Worm (Caenorhabditis elegans) whole organism, L4 larva: ENCODE results near the gene T13H10.2.

Experiments
- R02D3.7 ChIP-seq: fragments of 150-350 bp; sonication (generic microtip); optimal IDR thresholded peaks from 3 replicates; lab custom pipeline; 2014; ENCODE audit warnings: missing biosample characterization, missing genetic modification characterization
- lin-39 ChIP-seq: fragments of 150-350 bp; optimal IDR thresholded peaks from 2 replicates; lab custom pipeline; 2014; ENCODE audit warnings: missing biosample characterization, missing genetic modification reagents, missing genetic modification characterization
- mep-1 ChIP-seq: fragments of 150-350 bp; sonication (generic microtip); optimal IDR thresholded peaks from 3 replicates; lab custom pipeline; 2014; ENCODE audit warnings: missing biosample characterization, missing genetic modification characterization
- nhr-28 ChIP-seq: fragments of 150-350 bp; optimal IDR thresholded peaks from 2 replicates; lab custom pipeline; 2014; ENCODE audit warnings: missing biosample characterization, missing genetic modification characterization
- nhr-77 ChIP-seq: fragments of 150-350 bp; optimal IDR thresholded peaks from 2 replicates; lab custom pipeline; 2014; ENCODE audit warnings: missing biosample characterization, missing genetic modification characterization
- skn-1 ChIP-seq: fragments of 150-350 bp; optimal IDR thresholded peaks from 2 replicates; lab custom pipeline; 2014; ENCODE audit warnings: missing biosample characterization, missing genetic modification characterization
- unc-130 ChIP-seq: sonication (generic microtip); optimal IDR thresholded peaks from 2 replicates; lab custom pipeline; 2016; ENCODE audit warnings: missing genetic modification reagents, missing genetic modification characterization, missing compliant biosample characterization

DNA sequence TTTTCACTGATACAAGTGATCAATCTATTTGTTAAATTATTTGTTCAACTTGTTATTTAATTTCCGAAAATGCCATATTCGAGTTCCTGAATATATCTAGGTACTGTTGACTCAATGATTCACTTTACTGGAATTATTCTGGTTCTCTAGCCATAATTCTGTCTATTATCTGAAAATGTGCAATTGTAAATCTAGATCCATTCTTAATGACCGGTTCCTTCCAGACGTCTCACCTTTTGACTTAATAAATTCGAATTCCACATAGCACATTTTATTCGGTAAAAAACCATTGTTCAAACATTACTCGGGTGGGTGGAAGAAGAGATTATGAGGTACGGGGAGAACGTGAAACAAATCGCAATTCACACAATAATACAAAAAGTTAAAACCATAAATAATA lies 25.4 kb downstream of the T13H10.2 start:
- TF ChIP-seq R02D3.7 (tag; lab: Kevin White, UChicago): no peak
- no peak for TF ChIP-seq nhr-77 (tag; lab: Kevin White, UChicago)
- TF ChIP-seq mep-1 (tag; lab: Kevin White, UChicago): no peak
- TF ChIP-seq skn-1 (tag; lab: Kevin White, UChicago): no peak
- no peak for TF ChIP-seq unc-130 (GFP tag; lab: Kevin White, UChicago)
- TF ChIP-seq nhr-28 (tag; lab: Kevin White, UChicago): no peak
- TF ChIP-seq lin-39: no peak
